Worm (Caenorhabditis elegans) whole organism, young adult: ENCODE results near the gene dlst-1.

Experiments used
- B0336.3 ChIP-seq: fragments of 200-800 bp; sonication (Bioruptor generic); IDR thresholded peaks from 2 replicates; pipeline ENCODE4 v1.3.6; 2022; ENCODE audit warnings: missing genetic modification characterization, missing compliant biosample characterization
- F33H1.4 ChIP-seq: fragments of 200-800 bp; sonication (Bioruptor generic); IDR thresholded peaks from 2 replicates; pipeline ENCODE4 v1.3.6; 2022; ENCODE audit warnings: missing genetic modification reagents, missing genetic modification characterization, missing compliant biosample characterization
- F49E8.2 ChIP-seq: sonication (generic microtip); optimal IDR thresholded peaks from 3 replicates; lab custom pipeline; 2017; ENCODE audit warnings: missing genetic modification characterization, mild to moderate bottlenecking, missing compliant biosample characterization, antibody characterized with exemption, moderate library complexity; ENCODE audit not compliant: insufficient read depth
- ama-1 ChIP-seq, 3 experiments: fragments of 150-350 bp in 1 of 3; sonication (generic microtip) in 2 of 3; optimal IDR thresholded peaks; 2 replicates each; lab custom pipeline; 2014 to 2018; ENCODE audit warnings: missing biosample characterization in 2 of 3, missing genetic modification characterization in 2 of 3, missing genetic modification reagents in 2 of 3
- aptf-2 ChIP-seq: fragments of 200-800 bp; sonication (Bioruptor generic); conservative IDR thresholded peaks from 2 replicates; pipeline ENCODE4 v1.3.6; 2022; ENCODE audit warnings: missing genetic modification reagents, missing genetic modification characterization, missing compliant biosample characterization
- athp-1 ChIP-seq: sonication (generic microtip); optimal IDR thresholded peaks from 2 replicates; lab custom pipeline; 2017; ENCODE audit warnings: mild to moderate bottlenecking, missing genetic modification characterization, missing compliant biosample characterization
- ceh-27 ChIP-seq: fragments of 200-800 bp; sonication (Bioruptor generic); optimal IDR thresholded peaks from 2 replicates; lab custom pipeline; 2018; ENCODE audit warnings: mild to moderate bottlenecking, missing genetic modification characterization, moderate library complexity, missing compliant biosample characterization
- dpl-1 ChIP-seq: fragments of 150-350 bp; optimal IDR thresholded peaks from 2 replicates; lab custom pipeline; 2014; ENCODE audit warnings: missing biosample characterization, missing genetic modification reagents, missing genetic modification characterization
- egl-18 ChIP-seq: fragments of 200-800 bp; sonication (Bioruptor generic); IDR thresholded peaks from 2 replicates; pipeline ENCODE4 v1.3.6; 2022; ENCODE audit warnings: missing genetic modification reagents, missing genetic modification characterization, missing compliant biosample characterization
- nhr-27 ChIP-seq: fragments of 200-800 bp; sonication (Bioruptor generic); optimal IDR thresholded peaks from 2 replicates; lab custom pipeline; 2018; ENCODE audit warnings: mild to moderate bottlenecking, missing genetic modification characterization, moderate library complexity, missing compliant biosample characterization
- snpc-4 ChIP-seq, 5 experiments: fragments of 150-350 bp in 1 of 5; sonication (generic microtip) in 4 of 5; optimal IDR thresholded peaks; 2 replicates each; lab custom pipeline; 2014 to 2018; ENCODE audit warnings: missing genetic modification characterization in 5 of 5, missing biosample characterization in 3 of 5, antibody characterized with exemption in 2 of 5, mild to moderate bottlenecking in 2 of 5, missing compliant biosample characterization in 2 of 5, missing genotype in 2 of 5, moderate library complexity in 2 of 5, missing genetic modification reagents in 1 of 5
- tbx-9 ChIP-seq: sonication (generic microtip); optimal IDR thresholded peaks from 2 replicates; lab custom pipeline; 2016; ENCODE audit warnings: borderline replicate concordance, missing genetic modification characterization, inconsistent platforms, missing compliant biosample characterization

DNA sequence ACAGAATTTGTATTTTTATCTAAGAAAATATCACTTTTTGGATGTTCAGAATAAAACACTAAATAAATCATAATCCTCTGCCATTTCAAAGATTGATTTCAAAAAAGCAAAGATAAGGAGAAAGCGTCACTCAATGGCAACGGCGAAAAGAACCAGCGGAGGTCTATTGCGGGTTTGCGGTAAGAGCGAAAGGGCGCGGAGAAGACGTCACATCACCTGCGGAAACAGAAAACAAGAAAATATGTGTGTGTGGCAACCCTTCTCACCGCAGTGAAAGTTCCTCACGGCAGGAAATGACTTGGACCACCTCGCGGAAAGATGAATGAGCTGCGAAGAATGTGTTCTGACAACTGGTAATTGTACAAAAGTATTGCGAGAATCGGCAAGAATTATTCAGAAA, 9.1 kb downstream of the dlst-1 start:
- TF ChIP-seq egl-18: no peak
- TF ChIP-seq aptf-2 (GFP tag; lab: Robert Waterston, UW): no peak
- TF ChIP-seq tbx-9 (tag; lab: Kevin White, UChicago): no peak
- TF ChIP-seq F49E8.2 (tag; lab: Kevin White, UChicago): no peak
- no peak for TF ChIP-seq ceh-27 (GFP tag; lab: Kevin White, UChicago)
- TF ChIP-seq dpl-1 (GFP tag; lab: Kevin White, UChicago): no peak
- TF ChIP-seq F33H1.4: no peak
- TF ChIP-seq B0336.3 (GFP tag; lab: Robert Waterston, UW): no peak
- TF ChIP-seq ama-1 (optimal IDR thresholded peaks at IDR 0.05; lab: Kevin White, UChicago): no peak
- TF ChIP-seq ama-1 (GFP tag; optimal IDR thresholded peaks at IDR 0.05; lab: Kevin White, UChicago): no peak
- TF ChIP-seq athp-1 (tag; lab: Kevin White, UChicago): no peak
- no peak for TF ChIP-seq nhr-27 (tag; lab: Kevin White, UChicago)
- no peak for TF ChIP-seq snpc-4 (GFP tag; optimal IDR thresholded peaks at IDR 0.05; lab: Kevin White, UChicago)
- no peak for TF ChIP-seq snpc-4 (tag; optimal IDR thresholded peaks at IDR 0.05; lab: Kevin White, UChicago)
